Worm (Caenorhabditis elegans) whole organism, L3 larva: ENCODE measurements around the gene T07E3.4.

ENCODE experiments used
- nfya-1 ChIP-seq: sonication (generic microtip); optimal IDR thresholded peaks from 2 replicates; lab custom pipeline; 2017; ENCODE audit warnings: missing genetic modification characterization, mild to moderate bottlenecking, missing compliant biosample characterization, antibody characterized with exemption, moderate library complexity; ENCODE audit not compliant: insufficient read depth
- nhr-237 ChIP-seq: fragments of 150-350 bp; optimal IDR thresholded peaks from 2 replicates; lab custom pipeline; 2014; ENCODE audit warnings: missing biosample characterization, missing genetic modification characterization
- nhr-77 ChIP-seq: fragments of 150-350 bp; optimal IDR thresholded peaks from 2 replicates; lab custom pipeline; 2014; ENCODE audit warnings: missing biosample characterization, missing genetic modification characterization
- unc-62 ChIP-seq: fragments of 150-350 bp; sonication (generic microtip); optimal IDR thresholded peaks from 4 replicates; lab custom pipeline; 2014; ENCODE audit warnings: missing biosample characterization, missing genetic modification reagents, missing genetic modification characterization

DNA sequence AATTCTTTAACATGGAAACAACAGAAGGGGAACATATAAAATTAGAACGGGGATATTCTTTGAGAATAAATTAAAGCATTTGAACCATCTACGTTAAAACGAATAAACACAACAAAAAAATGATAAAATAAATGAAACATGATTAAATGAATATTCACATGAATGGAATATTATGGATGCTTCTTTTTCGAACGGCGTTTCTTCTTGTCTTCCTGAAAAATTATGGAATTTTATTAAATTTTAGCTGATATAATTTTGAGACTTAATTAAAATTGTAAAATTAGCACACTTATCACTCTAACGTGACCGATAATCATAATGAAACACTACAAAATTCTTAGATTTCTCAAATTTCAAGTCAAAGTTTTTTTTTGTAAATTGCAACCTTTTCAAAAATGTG, 2.8 kb downstream of the T07E3.4 start:
- TF ChIP-seq unc-62 (GFP tag; lab: Kevin White, UChicago): no peak
- TF ChIP-seq nhr-77 (tag; lab: Kevin White, UChicago): no peak
- TF ChIP-seq nhr-237 (tag; lab: Kevin White, UChicago): no peak
- TF ChIP-seq nfya-1 (tag; lab: Kevin White, UChicago): no peak
